Fruit fly (Drosophila melanogaster): ENCODE results near the gene CG42523.
A peak's percentile ranks its signal among the peaks of the same experiment; 100 is the strongest.

The CG42523 gene

DNA sequence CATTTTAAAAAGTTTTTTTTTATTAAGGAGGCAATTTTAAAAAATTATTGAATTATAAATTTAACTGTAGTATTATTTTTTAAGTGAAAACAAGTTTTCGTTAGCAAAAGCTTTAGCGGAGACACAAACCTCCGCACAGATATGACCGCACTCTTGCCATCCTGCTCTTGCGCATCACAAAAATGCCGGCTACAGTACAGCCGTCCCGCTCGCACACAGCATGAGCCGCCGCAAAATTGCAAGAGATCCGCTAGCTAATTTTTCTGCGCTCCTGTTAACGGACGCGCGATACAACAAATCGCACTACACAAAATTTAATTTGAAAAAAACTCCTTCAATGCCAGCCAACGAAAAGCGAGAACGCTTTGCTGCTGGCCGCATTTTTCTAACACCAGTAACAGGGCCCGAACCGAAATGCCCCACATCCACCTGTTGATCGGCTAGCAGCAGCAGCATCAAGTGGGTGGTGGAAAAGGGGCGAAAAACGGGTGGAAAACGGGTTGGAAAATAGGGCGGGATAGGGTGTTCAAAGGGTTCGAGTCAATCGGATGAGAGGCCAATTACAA, 47.4 kb downstream of the CG42523 start (continued):
- TF ChIP-seq CG1602 (GFP tag; optimal IDR thresholded peaks at IDR 0.05) (peak; percentile 35), unc-4 (GFP tag; IDR thresholded peaks at IDR 0.05; ENCODE audit: partially characterized antibody) (0 out of 2 replicates have a peak, but pooled peaks have one; percentile 52), Ets65A (GFP tag) (peak; percentile 36), stc (GFP tag; IDR thresholded peaks at IDR 0.05) (peak; percentile 27; the same call in 1 of the 2 replicates)

DNA sequence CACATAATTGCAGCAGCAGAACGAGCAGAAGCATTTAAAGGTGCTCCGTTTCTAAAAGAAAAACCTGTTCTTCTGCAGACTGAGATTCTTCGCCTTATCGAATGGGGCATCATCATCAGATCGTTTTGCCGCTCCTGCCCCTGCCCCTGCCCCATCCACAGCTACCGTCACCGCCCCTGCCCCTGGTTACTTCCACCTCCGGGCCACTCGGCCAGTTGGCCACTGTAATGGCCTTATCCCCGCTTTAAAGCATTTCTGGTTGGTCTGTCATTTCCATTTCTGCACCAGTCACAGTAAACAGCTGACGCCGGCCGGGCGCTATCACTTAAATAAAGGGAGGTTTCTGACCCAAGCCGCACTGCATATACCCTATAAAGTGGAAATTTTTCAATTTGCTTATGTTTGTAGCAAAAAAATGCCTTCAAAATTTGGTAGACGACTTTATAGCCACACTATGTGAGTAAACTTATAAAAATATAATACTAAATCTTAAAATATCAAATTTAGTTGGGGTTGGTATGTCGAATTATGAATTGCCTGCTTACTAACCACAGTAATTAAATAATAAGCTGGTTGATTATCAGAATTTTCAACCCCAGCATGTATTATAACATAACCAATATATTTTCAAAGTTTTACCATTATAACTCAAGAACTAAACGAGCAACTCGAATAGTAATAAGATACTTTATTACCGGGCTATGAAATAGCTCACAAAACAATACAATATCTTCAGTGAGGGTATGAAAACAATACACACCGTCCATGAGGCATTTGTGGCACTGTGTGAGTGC, 48.2 kb downstream of the CG42523 start:
- TF ChIP-seq CG17912 (GFP tag; optimal IDR thresholded peaks at IDR 0.05) (no peak), grn (GFP tag; optimal IDR thresholded peaks at IDR 0.05) (peak; percentile 60), gro (GFP tag; optimal IDR thresholded peaks at IDR 0.05) (no peak), org-1 (GFP tag; optimal IDR thresholded peaks at IDR 0.05) (peak; percentile 81), scrt (GFP tag; optimal IDR thresholded peaks at IDR 0.05) (no peak), crc (GFP tag; optimal IDR thresholded peaks at IDR 0.05) (no peak), Hr78 (GFP tag; optimal IDR thresholded peaks at IDR 0.05) (no peak), lilli (GFP tag; optimal IDR thresholded peaks at IDR 0.05) (peak; percentile 60), Bgb (GFP tag; IDR thresholded peaks at IDR 0.05; ENCODE audit: partially characterized antibody) (no peak), CG1832 (GFP tag; optimal IDR thresholded peaks at IDR 0.05) (no peak), CG16813 (GFP tag; IDR thresholded peaks at IDR 0.05; ENCODE audit: partially characterized antibody) (no peak), Sry-β (GFP tag; optimal IDR thresholded peaks at IDR 0.05) (no peak), CG7357 (GFP tag; IDR thresholded peaks at IDR 0.05) (peak; percentile 42; the same call in 1 of the 3 replicates), CG7839 (tag; optimal IDR thresholded peaks at IDR 0.05) (peak; percentile 77), Hsf (GFP tag; optimal IDR thresholded peaks at IDR 0.05) (peak; percentile 48), rib (GFP tag; IDR thresholded peaks at IDR 0.05) (no peak), CG16779 (GFP tag; IDR thresholded peaks at IDR 0.05) (no peak), odd (GFP tag; optimal IDR thresholded peaks at IDR 0.05) (peak; percentile 73), CG17361 (GFP tag; IDR thresholded peaks at IDR 0.05) (peak; percentile 89), CG7556 (GFP tag; optimal IDR thresholded peaks at IDR 0.05) (peak; percentile 92), CG4854 (GFP tag; optimal IDR thresholded peaks at IDR 0.05) (peak; percentile 10), Asciz (GFP tag; optimal IDR thresholded peaks at IDR 0.05) (peak; percentile 64), Sin3A (optimal IDR thresholded peaks at IDR 0.05) (no peak), tup (GFP tag; optimal IDR thresholded peaks at IDR 0.05) (no peak), stwl (tag; optimal IDR thresholded peaks at IDR 0.05) (no peak), CG9437 (GFP tag; optimal IDR thresholded peaks at IDR 0.05) (peak; percentile 86), pnt (GFP tag; optimal IDR thresholded peaks at IDR 0.05) (no peak), CG8089 (GFP tag; optimal IDR thresholded peaks at IDR 0.05) (no peak), Sry-δ (GFP tag; optimal IDR thresholded peaks at IDR 0.05) (no peak), Lim3 (GFP tag; IDR thresholded peaks at IDR 0.05) (no peak), vvl (GFP tag; IDR thresholded peaks at IDR 0.05) (peak; percentile 67), lov (optimal IDR thresholded peaks at IDR 0.05) (no peak), lov (GFP tag; IDR thresholded peaks at IDR 0.05) (no peak), CG12155 (GFP tag; optimal IDR thresholded peaks at IDR 0.05) (peak; percentile 40), bsh (GFP tag; optimal IDR thresholded peaks at IDR 0.05) (peak; percentile 5 to 41), NC2β (GFP tag; optimal IDR thresholded peaks at IDR 0.05) (no peak), slou (GFP tag; optimal IDR thresholded peaks at IDR 0.05) (peak; percentile 57), seq (GFP tag; IDR thresholded peaks at IDR 0.05) (no peak), CHES-1-like (GFP tag; optimal IDR thresholded peaks at IDR 0.05) (peak; percentile 15), CG9797 (GFP tag; optimal IDR thresholded peaks at IDR 0.05) (no peak), CG9876 (GFP tag; optimal IDR thresholded peaks at IDR 0.05) (no peak), mld (GFP tag; IDR thresholded peaks at IDR 0.05; ENCODE audit: partially characterized antibody) (no peak), sob (GFP tag; IDR thresholded peaks at IDR 0.05) (peak; percentile 32), CG6175 (GFP tag; IDR thresholded peaks at IDR 0.05) (peak; percentile 60; the same call in 1 of the 3 replicates)

Data from whole organism, embryonic.